Worm (Caenorhabditis elegans) whole organism, early embryonic: ENCODE data around the gene Y49F6C.7.

Source experiments
- B0310.2 ChIP-seq: sonication (generic microtip); optimal IDR thresholded peaks from 2 replicates; lab custom pipeline; 2016; ENCODE audit warnings: mild to moderate bottlenecking, missing genetic modification characterization, missing compliant biosample characterization
- ama-1 ChIP-seq: fragments of 150-350 bp; optimal IDR thresholded peaks from 2 replicates; lab custom pipeline; 2014
- ceh-36 ChIP-seq: sonication (generic microtip); optimal IDR thresholded peaks from 2 replicates; lab custom pipeline; 2016; ENCODE audit warnings: missing genetic modification characterization, inconsistent platforms, missing compliant biosample characterization
- ets-7 ChIP-seq: sonication (generic microtip); optimal IDR thresholded peaks from 2 replicates; lab custom pipeline; 2016; ENCODE audit warnings: missing genotype, missing genetic modification characterization, missing compliant biosample characterization
- flt-1 ChIP-seq: fragments of 200-800 bp; sonication (Bioruptor generic); IDR thresholded peaks from 2 replicates; pipeline ENCODE4 v1.3.6; 2022; ENCODE audit warnings: missing genetic modification characterization, missing compliant biosample characterization
- hmg-4 ChIP-seq: fragments of 200-800 bp; sonication (Bioruptor generic); optimal IDR thresholded peaks from 2 replicates; lab custom pipeline; 2018; ENCODE audit warnings: mild to moderate bottlenecking, missing genetic modification characterization, missing compliant biosample characterization
- scrt-1 ChIP-seq: fragments of 200-800 bp; sonication (Bioruptor generic); IDR thresholded peaks from 2 replicates; pipeline ENCODE4 v1.3.6; 2022; ENCODE audit warnings: missing genetic modification characterization, missing compliant biosample characterization
- sea-1 ChIP-seq: fragments of 200-800 bp; sonication (Bioruptor generic); conservative IDR thresholded peaks from 2 replicates; pipeline ENCODE4 v1.3.6; 2022; ENCODE audit warnings: missing genetic modification characterization, missing compliant biosample characterization
- tra-4 ChIP-seq: sonication (generic microtip); optimal IDR thresholded peaks from 2 replicates; lab custom pipeline; 2017; ENCODE audit warnings: missing genetic modification characterization, missing compliant biosample characterization

ce11 chrII:3416528-3416927 is 48.5 kb upstream of the Y49F6C.7 start, which contains the start of gene nep-6:
- TF ChIP-seq ceh-36 (tag; lab: Kevin White, UChicago), result no peak
- no peak for TF ChIP-seq ama-1 (lab: Kevin White, UChicago)
- no peak for TF ChIP-seq flt-1 (GFP tag; lab: Robert Waterston, UW)
- TF ChIP-seq scrt-1 (GFP tag; lab: Robert Waterston, UW), result no peak
- TF ChIP-seq hmg-4 (GFP tag; lab: Kevin White, UChicago), result no peak
- TF ChIP-seq tra-4 (tag; lab: Kevin White, UChicago), result no peak
- TF ChIP-seq sea-1 (GFP tag; lab: Robert Waterston, UW), result no peak
- TF ChIP-seq B0310.2, result no peak
- TF ChIP-seq ets-7 (tag; lab: Kevin White, UChicago), result no peak
